Fruit fly (Drosophila melanogaster) whole organism, prepupa: ENCODE measurements around the gene Tdg.

Experiments used
- Blimp-1 ChIP-seq: fragments of 200-800 bp; sonication (Bioruptor generic); optimal IDR thresholded peaks from 3 replicates; lab custom pipeline; 2017; ENCODE audit warnings: missing biosample characterization, missing genetic modification characterization, mild to moderate bottlenecking, moderate library complexity, missing genetic modification reagents
- CG10631 ChIP-seq: fragments of 200-800 bp; sonication (Bioruptor generic); optimal IDR thresholded peaks from 2 replicates; lab custom pipeline; 2016; ENCODE audit warnings: missing biosample characterization, missing genetic modification characterization
- CG10669 ChIP-seq: fragments of 200-800 bp; sonication (Bioruptor generic); optimal IDR thresholded peaks from 3 replicates; lab custom pipeline; 2018; ENCODE audit warnings: missing biosample characterization, mild to moderate bottlenecking, missing genetic modification characterization, moderate library complexity
- CG11294 ChIP-seq: fragments of 200-800 bp; sonication (Bioruptor generic); IDR thresholded peaks from 2 replicates; pipeline ENCODE4 v1.3.6; 2022; ENCODE audit warnings: missing biosample characterization, missing genetic modification characterization
- CG11762 ChIP-seq: fragments of 200-800 bp; sonication (Bioruptor generic); optimal IDR thresholded peaks from 3 replicates; lab custom pipeline; 2016; ENCODE audit warnings: missing biosample characterization, missing genetic modification characterization; ENCODE audit not compliant: insufficient read depth
- CG11902 ChIP-seq: fragments of 200-800 bp; sonication (Bioruptor generic); optimal IDR thresholded peaks from 3 replicates; lab custom pipeline; 2016; ENCODE audit warnings: missing biosample characterization, missing genetic modification characterization
- CG15336 ChIP-seq: fragments of 200-800 bp; sonication (Bioruptor generic); IDR thresholded peaks from 2 replicates; pipeline ENCODE4 v1.3.6; 2022; ENCODE audit warnings: missing biosample characterization, missing genetic modification characterization
- CG1621 ChIP-seq: fragments of 200-800 bp; sonication (Bioruptor generic); optimal IDR thresholded peaks from 3 replicates; lab custom pipeline; 2018; ENCODE audit warnings: missing biosample characterization, mild to moderate bottlenecking, missing genetic modification characterization
- CG16779 ChIP-seq: fragments of 200-800 bp; sonication (Bioruptor generic); optimal IDR thresholded peaks from 3 replicates; lab custom pipeline; 2017; ENCODE audit warnings: missing biosample characterization, mild to moderate bottlenecking, missing genetic modification characterization
- CG31627 ChIP-seq: fragments of 200-800 bp; sonication (Bioruptor generic); optimal IDR thresholded peaks from 3 replicates; lab custom pipeline; 2016; ENCODE audit warnings: missing biosample characterization, missing genetic modification characterization
- CG32006 ChIP-seq: fragments of 200-800 bp; sonication (Bioruptor generic); optimal IDR thresholded peaks from 3 replicates; lab custom pipeline; 2017; ENCODE audit warnings: missing biosample characterization, mild to moderate bottlenecking, missing genetic modification characterization
- CG34406 ChIP-seq: fragments of 200-800 bp; sonication (Bioruptor generic); optimal IDR thresholded peaks from 3 replicates; lab custom pipeline; 2016; ENCODE audit warnings: missing biosample characterization, missing genetic modification characterization
- CG3919 ChIP-seq: fragments of 200-800 bp; sonication (Bioruptor generic); optimal IDR thresholded peaks from 3 replicates; lab custom pipeline; 2016; ENCODE audit warnings: missing biosample characterization, missing genetic modification characterization
- CG6163 ChIP-seq: fragments of 200-800 bp; sonication (Bioruptor generic); IDR thresholded peaks from 3 replicates; pipeline ENCODE4 v1.3.6; 2022; ENCODE audit warnings: missing biosample characterization, missing genetic modification characterization
- CG6792 ChIP-seq: fragments of 200-800 bp; sonication (Bioruptor generic); optimal IDR thresholded peaks from 3 replicates; lab custom pipeline; 2016; ENCODE audit warnings: missing biosample characterization, missing genetic modification characterization
- CG6808 ChIP-seq: fragments of 200-800 bp; sonication (Bioruptor generic); optimal IDR thresholded peaks from 3 replicates; lab custom pipeline; 2017; ENCODE audit warnings: missing biosample characterization, missing genetic modification characterization, mild to moderate bottlenecking, moderate library complexity, missing genetic modification reagents
- CG6854 ChIP-seq: fragments of 200-800 bp; sonication (Bioruptor generic); optimal IDR thresholded peaks from 2 replicates; lab custom pipeline; 2017; ENCODE audit warnings: missing biosample characterization, mild to moderate bottlenecking, missing genetic modification characterization
- CG7368 ChIP-seq: fragments of 200-800 bp; sonication (Bioruptor generic); optimal IDR thresholded peaks from 3 replicates; lab custom pipeline; 2016; ENCODE audit warnings: missing biosample characterization, missing genetic modification characterization
- CG8119 ChIP-seq: fragments of 200-800 bp; sonication (Bioruptor generic); IDR thresholded peaks from 3 replicates; pipeline ENCODE4 v1.3.6; 2022; ENCODE audit warnings: missing biosample characterization, missing genetic modification characterization
- CG8319 ChIP-seq: fragments of 200-800 bp; sonication (Bioruptor generic); optimal IDR thresholded peaks from 3 replicates; lab custom pipeline; 2016; ENCODE audit warnings: missing biosample characterization, missing genetic modification characterization
- CG8632 ChIP-seq: fragments of 200-800 bp; sonication (Bioruptor generic); optimal IDR thresholded peaks from 3 replicates; lab custom pipeline; 2016; ENCODE audit warnings: missing biosample characterization, missing genetic modification characterization
- CG9139 ChIP-seq: fragments of 200-800 bp; sonication (Bioruptor generic); optimal IDR thresholded peaks from 3 replicates; lab custom pipeline; 2017; ENCODE audit warnings: missing biosample characterization, mild to moderate bottlenecking, missing genetic modification characterization
- Eip78C ChIP-seq: fragments of 200-800 bp; sonication (Bioruptor generic); peaks from one replicate; lab custom pipeline; 2016; ENCODE audit warnings: missing biosample characterization, missing genetic modification characterization
- Eip93F ChIP-seq: fragments of 200-800 bp; sonication (Bioruptor generic); optimal IDR thresholded peaks from 2 replicates; lab custom pipeline; 2016; ENCODE audit warnings: missing biosample characterization, mild to moderate bottlenecking, missing genetic modification characterization
- Ets21C ChIP-seq: fragments of 200-800 bp; sonication (Bioruptor generic); optimal IDR thresholded peaks from 3 replicates; lab custom pipeline; 2016; ENCODE audit warnings: missing biosample characterization, missing genetic modification characterization
- Ets96B ChIP-seq: fragments of 200-800 bp; optimal IDR thresholded peaks from 2 replicates; lab custom pipeline; 2019; ENCODE audit warnings: missing biosample characterization, mild to moderate bottlenecking, missing genetic modification characterization, moderate library complexity
- Gug ChIP-seq: fragments of 200-800 bp; sonication (Bioruptor generic); IDR thresholded peaks from 2 replicates; pipeline ENCODE4 v1.3.6; 2022; ENCODE audit warnings: missing biosample characterization, missing genetic modification characterization
- Hr38 ChIP-seq: sonication (Bioruptor generic); optimal IDR thresholded peaks from 2 replicates; lab custom pipeline; 2016; ENCODE audit warnings: missing biosample characterization, missing genetic modification characterization
- Hr39 ChIP-seq: fragments of 200-800 bp; sonication (Bioruptor generic); optimal IDR thresholded peaks from 2 replicates; lab custom pipeline; 2016; ENCODE audit warnings: missing biosample characterization, missing genetic modification characterization
- Hr4 ChIP-seq: fragments of 200-800 bp; sonication (Bioruptor generic); optimal IDR thresholded peaks from 3 replicates; lab custom pipeline; 2016; ENCODE audit warnings: missing biosample characterization, missing genetic modification characterization
- Met ChIP-seq: fragments of 200-800 bp; sonication (Bioruptor generic); optimal IDR thresholded peaks from 3 replicates; lab custom pipeline; 2016; ENCODE audit warnings: missing biosample characterization, missing genetic modification characterization
- Sox102F ChIP-seq: fragments of 200-800 bp; sonication (Bioruptor generic); optimal IDR thresholded peaks from 2 replicates; lab custom pipeline; 2016; ENCODE audit warnings: missing biosample characterization, mild to moderate bottlenecking, missing genetic modification characterization
- acj6 ChIP-seq: fragments of 200-800 bp; sonication (Bioruptor generic); optimal IDR thresholded peaks from 3 replicates; lab custom pipeline; 2016; ENCODE audit warnings: missing biosample characterization, missing genetic modification characterization
- dsx ChIP-seq: fragments of 200-800 bp; optimal IDR thresholded peaks from 3 replicates; lab custom pipeline; 2019; ENCODE audit warnings: missing biosample characterization, mild to moderate bottlenecking, missing genetic modification characterization, moderate library complexity; ENCODE audit not compliant: poor library complexity, severe bottlenecking
- eg ChIP-seq: fragments of 200-800 bp; sonication (Bioruptor generic); IDR thresholded peaks from 3 replicates; pipeline ENCODE4 v1.3.6; 2022; ENCODE audit warnings: missing biosample characterization, missing genetic modification characterization
- esn ChIP-seq: fragments of 200-800 bp; sonication (Bioruptor generic); optimal IDR thresholded peaks from 2 replicates; lab custom pipeline; 2016; ENCODE audit warnings: missing biosample characterization, mild to moderate bottlenecking, missing genetic modification characterization, moderate library complexity
- fd59A ChIP-seq: fragments of 200-800 bp; sonication (Bioruptor generic); optimal IDR thresholded peaks from 2 replicates; lab custom pipeline; 2017; ENCODE audit warnings: missing biosample characterization, mild to moderate bottlenecking, missing genetic modification characterization, missing genetic modification reagents
- fd85E ChIP-seq: fragments of 200-800 bp; sonication (Bioruptor generic); optimal IDR thresholded peaks from 3 replicates; lab custom pipeline; 2016; ENCODE audit warnings: missing biosample characterization, missing genetic modification characterization
- lz ChIP-seq: fragments of 200-800 bp; sonication (Bioruptor generic); optimal IDR thresholded peaks from 3 replicates; lab custom pipeline; 2016; ENCODE audit warnings: missing biosample characterization, missing genetic modification characterization
- net ChIP-seq: fragments of 200-800 bp; sonication (Bioruptor generic); optimal IDR thresholded peaks from 3 replicates; lab custom pipeline; 2016; ENCODE audit warnings: missing biosample characterization, missing genetic modification characterization
- pdm3 ChIP-seq: fragments of 200-800 bp; sonication (Bioruptor generic); optimal IDR thresholded peaks from 3 replicates; lab custom pipeline; 2016; ENCODE audit warnings: missing biosample characterization, missing genetic modification characterization
- salr ChIP-seq, 2 experiments: fragments of 200-800 bp; sonication (Bioruptor generic); optimal IDR thresholded peaks; 3 replicates each; lab custom pipeline; 2016 to 2018; ENCODE audit warnings: missing biosample characterization in 2 of 2, missing genetic modification characterization in 2 of 2, mild to moderate bottlenecking in 1 of 2
- spab ChIP-seq: fragments of 200-800 bp; sonication (Bioruptor generic); optimal IDR thresholded peaks from 2 replicates; lab custom pipeline; 2017; ENCODE audit warnings: missing biosample characterization, mild to moderate bottlenecking, missing genetic modification characterization, missing genetic modification reagents
- ss ChIP-seq, 2 experiments: fragments of 200-800 bp; sonication (Bioruptor generic); optimal IDR thresholded peaks; 2 replicates in 1 of 2; 3 replicates in 1 of 2; lab custom pipeline; 2017 to 2018; ENCODE audit warnings: mild to moderate bottlenecking in 2 of 2, missing biosample characterization in 2 of 2, missing genetic modification characterization in 2 of 2, moderate library complexity in 1 of 2
- svp ChIP-seq: fragments of 200-800 bp; sonication (Bioruptor generic); peaks from one replicate; lab custom pipeline; 2016; ENCODE audit warnings: missing biosample characterization, missing genetic modification characterization
- topi ChIP-seq: fragments of 200-800 bp; sonication (Bioruptor generic); optimal IDR thresholded peaks from 3 replicates; lab custom pipeline; 2016; ENCODE audit warnings: missing biosample characterization, missing genetic modification characterization
- vri ChIP-seq: fragments of 200-800 bp; sonication (Bioruptor generic); optimal IDR thresholded peaks from 3 replicates; lab custom pipeline; 2016; ENCODE audit warnings: missing biosample characterization, mild to moderate bottlenecking, missing genetic modification characterization

Gene Tdg

dm6 chr4:502510-503087 is 55.1 kb downstream of the Tdg start:
- TF ChIP-seq Ets21C (no peak), acj6 (GFP tag; lab: Kevin White, UChicago) (no peak), Blimp-1 (GFP tag; lab: Kevin White, UChicago) (no peak), CG6854 (GFP tag; lab: Kevin White, UChicago) (no peak), topi (no peak), CG15336 (GFP tag; lab: Robert Waterston, UW) (no peak), CG6808 (GFP tag; lab: Kevin White, UChicago) (peak; percentile 26), CG9139 (no peak), Hr38 (GFP tag; lab: Kevin White, UChicago) (no peak), dsx (GFP tag; lab: Kevin White, UChicago) (no peak), Eip78C (GFP tag; lab: Kevin White, UChicago) (peak; percentile 13), CG1621 (tag; lab: Kevin White, UChicago) (peak; percentile 29), Sox102F (GFP tag; lab: Kevin White, UChicago) (no peak), CG11294 (no peak), CG34406 (GFP tag; lab: Kevin White, UChicago) (no peak), fd59A (no peak), Ets96B (no peak), CG7368 (GFP tag; lab: Kevin White, UChicago) (no peak), spab (GFP tag; lab: Kevin White, UChicago) (no peak), CG31627 (GFP tag; lab: Kevin White, UChicago) (no peak), Hr4 (no peak), CG16779 (no peak), salr (GFP tag; optimal IDR thresholded peaks at IDR 0.05; lab: Kevin White, UChicago) (no peak), CG8632 (GFP tag; lab: Kevin White, UChicago) (no peak), Gug (no peak), svp (GFP tag; lab: Kevin White, UChicago) (no peak), ss (GFP tag; optimal IDR thresholded peaks at IDR 0.05; lab: Kevin White, UChicago) (peak; percentile 41 to 42), lz (GFP tag; lab: Kevin White, UChicago) (no peak), net (no peak)

- TF ChIP-seq CG11762 (GFP tag; lab: Kevin White, UChicago) (no peak), eg (GFP tag; lab: Robert Waterston, UW) (no peak), topi (no peak), CG34406 (GFP tag; lab: Kevin White, UChicago) (no peak), CG8632 (GFP tag; lab: Kevin White, UChicago) (no peak), ss (GFP tag; optimal IDR thresholded peaks at IDR 0.05; lab: Kevin White, UChicago) (peak in 1 of 2 experiments; percentile 78), CG9139 (peak; percentile 58), Eip78C (GFP tag; lab: Kevin White, UChicago) (peak; percentile 78), CG10631 (GFP tag; lab: Kevin White, UChicago) (no peak), fd59A (no peak), CG11902 (no peak), lz (GFP tag; lab: Kevin White, UChicago) (no peak), CG8319 (GFP tag; lab: Kevin White, UChicago) (no peak), CG15336 (GFP tag; lab: Robert Waterston, UW) (no peak), spab (GFP tag; lab: Kevin White, UChicago) (no peak), esn (GFP tag; lab: Kevin White, UChicago) (peak; percentile 14), Hr39 (GFP tag; lab: Kevin White, UChicago) (no peak), Eip93F (GFP tag; lab: Kevin White, UChicago) (no peak), fd85E (no peak), Met (no peak), Sox102F (GFP tag; lab: Kevin White, UChicago) (peak; percentile 39), Hr4 (no peak), net (no peak), CG6163 (GFP tag; lab: Robert Waterston, UW) (no peak), CG10669 (GFP tag; lab: Kevin White, UChicago) (peak; percentile 3), vri (GFP tag; lab: Kevin White, UChicago) (no peak), pdm3 (GFP tag; lab: Kevin White, UChicago) (peak; percentile 29), svp (GFP tag; lab: Kevin White, UChicago) (no peak), CG31627 (GFP tag; lab: Kevin White, UChicago) (no peak), CG6854 (GFP tag; lab: Kevin White, UChicago) (peak; percentile 34), CG8119 (GFP tag; lab: Robert Waterston, UW) (no peak), CG3919 (no peak), Blimp-1 (GFP tag; lab: Kevin White, UChicago) (no peak), CG32006 (GFP tag; lab: Kevin White, UChicago) (no peak), acj6 (GFP tag; lab: Kevin White, UChicago) (no peak), CG1621 (tag; lab: Kevin White, UChicago) (peak; percentile 88), CG6808 (GFP tag; lab: Kevin White, UChicago) (peak; percentile 2), CG6792 (GFP tag; lab: Kevin White, UChicago) (no peak)
Observed at dm6 chr4:501479-501993, 56.1 kb downstream of the Tdg start, which contains the start of gene zfh2. Gene zfh2, plus strand, starts transcription at chr4:501810.
